Fruit fly (Drosophila melanogaster) whole organism, embryonic: Measurements from ENCODE around the gene CG7557.

Experiments used
- CG10959 ChIP-seq: fragments of 200-800 bp; sonication (Bioruptor generic); IDR thresholded peaks from 2 replicates; pipeline ENCODE4 v1.3.6; 2022; ENCODE audit warnings: missing biosample characterization, missing genetic modification characterization
- HLHmδ ChIP-seq: fragments of 200-800 bp; sonication (Bioruptor generic); optimal IDR thresholded peaks from 2 replicates; lab custom pipeline; 2018; ENCODE audit warnings: missing biosample characterization, mild to moderate bottlenecking, missing genetic modification characterization, moderate library complexity
- Lim3 ChIP-seq: fragments of 200-800 bp; sonication (Bioruptor generic); IDR thresholded peaks from 2 replicates; pipeline ENCODE4 v1.3.6; 2022; ENCODE audit warnings: missing biosample characterization, missing genetic modification characterization
- luna ChIP-seq: fragments of 200-800 bp; sonication (Bioruptor generic); optimal IDR thresholded peaks from 2 replicates; lab custom pipeline; 2016; ENCODE audit warnings: missing biosample characterization, missing genetic modification characterization

dm6 chr3L:11434112-11434511 is 10.8 kb upstream of the CG7557 start:
- TF ChIP-seq Lim3 (GFP tag; lab: Robert Waterston, UW) (no peak), HLHmδ (GFP tag; lab: Kevin White, UChicago) (no peak), luna (GFP tag; lab: Kevin White, UChicago) (no peak), CG10959 (GFP tag; lab: Robert Waterston, UW) (no peak)
